Fruit fly (Drosophila melanogaster) S2 (cell line): Measurements from ENCODE around the gene sima.

Experiments
- CG8478 ChIP-seq: fragments of >200 bp; optimal IDR thresholded peaks from 2 replicates; lab custom pipeline; 2018
- CTCF ChIP-seq, 2 experiments: fragments of >200 bp; optimal IDR thresholded peaks; 2 replicates each; lab custom pipeline; 2018

DNA sequence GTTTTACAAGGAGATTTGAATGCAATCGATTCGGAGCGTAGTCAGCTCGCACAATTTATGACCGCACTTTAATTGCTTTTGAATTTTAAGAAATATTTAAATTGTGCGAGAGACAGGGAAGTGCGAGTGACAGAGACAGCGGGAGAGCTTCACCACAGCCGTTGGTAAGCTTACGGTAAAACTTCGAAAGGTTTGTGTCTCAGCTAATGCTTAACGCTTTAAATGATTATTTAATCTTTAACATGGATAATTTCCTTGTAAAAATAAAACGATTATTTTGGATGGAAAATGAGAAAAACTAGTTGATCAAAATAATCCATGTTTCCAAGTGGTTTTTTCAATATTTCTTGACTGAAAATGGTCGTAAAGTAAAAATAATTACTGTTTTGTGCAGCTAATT lies 92.5 kb downstream of the sima start:
- no peak for TF ChIP-seq CG8478
- no peak for TF ChIP-seq CTCF (optimal IDR thresholded peaks at IDR 0.05; lab: Kevin White, UChicago)
